Worm (Caenorhabditis elegans): ENCODE results near the gene eif-1.A.

The eif-1.A gene

ce11 chrIV:4802494-4802893, 8.2 kb upstream of the eif-1.A start, which contains the start of gene dpf-7:
Gene dpf-7, minus strand, starts transcription at chrIV:4802594.
- TF ChIP-seq nhr-21 (tag; optimal IDR thresholded peaks at IDR 0.05) (no peak), gmeb-1 (tag; optimal IDR thresholded peaks at IDR 0.05) (no peak), snpc-4 (tag; optimal IDR thresholded peaks at IDR 0.05) (no peak), crh-2 (tag; optimal IDR thresholded peaks at IDR 0.05) (no peak), lsy-2 (tag; optimal IDR thresholded peaks at IDR 0.05) (no peak), sem-4 (tag; optimal IDR thresholded peaks at IDR 0.05) (no peak), Y55F3AM.14 (GFP tag; optimal IDR thresholded peaks at IDR 0.05) (no peak), unc-62 (GFP tag; optimal IDR thresholded peaks at IDR 0.05) (no peak), lin-13 (GFP tag; optimal IDR thresholded peaks at IDR 0.05) (no peak), C34F6.9 (tag; optimal IDR thresholded peaks at IDR 0.05) (no peak), nhr-77 (tag; optimal IDR thresholded peaks at IDR 0.05) (no peak), zag-1 (tag; optimal IDR thresholded peaks at IDR 0.05) (no peak), nhr-6 (tag; optimal IDR thresholded peaks at IDR 0.05) (no peak), nhr-12 (tag; optimal IDR thresholded peaks at IDR 0.05) (no peak), alr-1 (tag; optimal IDR thresholded peaks at IDR 0.05) (no peak), nhr-11 (tag; optimal IDR thresholded peaks at IDR 0.05) (no peak)

ce11 chrIV:4806486-4806885, 4.2 kb upstream of the eif-1.A start, which contains the start of gene dpf-5:
Gene dpf-5, minus strand, starts transcription at chrIV:4806586.
- TF ChIP-seq aly-2 (tag; optimal IDR thresholded peaks at IDR 0.05), result no peak
- TF ChIP-seq R02D3.7 (tag; optimal IDR thresholded peaks at IDR 0.05), result no peak
- no peak for TF ChIP-seq lin-39 (tag; optimal IDR thresholded peaks at IDR 0.05)

DNA sequence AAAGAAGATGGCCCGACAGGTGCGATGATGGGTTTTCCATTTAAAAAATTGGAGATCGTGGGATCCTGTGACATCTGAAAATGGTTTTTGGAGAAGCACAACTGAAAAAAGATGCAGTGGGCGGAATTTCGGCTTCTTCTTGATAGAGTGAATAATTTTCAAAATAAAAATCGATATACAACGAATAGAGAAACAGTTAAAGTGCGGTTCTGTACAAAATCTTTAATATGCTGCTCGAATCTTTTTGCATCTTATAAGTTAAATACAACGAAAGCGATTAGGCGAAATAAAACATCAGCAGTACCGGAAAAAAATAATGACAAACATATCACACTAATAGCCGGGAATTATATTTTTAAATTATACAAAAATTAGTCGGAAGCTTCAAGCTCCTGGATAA, 3.5 kb upstream of the eif-1.A start, which contains the start of gene H06H21.11:
TSS of gene H06H21.11 (minus strand) at position 101 of the 400 bp plus-strand sequence.
- TF ChIP-seq Y55F3AM.14 (GFP tag; optimal IDR thresholded peaks at IDR 0.05), result no peak
- TF ChIP-seq skn-1 (tag; optimal IDR thresholded peaks at IDR 0.05), result no peak
- TF ChIP-seq nhr-129 (tag; optimal IDR thresholded peaks at IDR 0.05), result no peak
- no peak for TF ChIP-seq nhr-23 (tag; optimal IDR thresholded peaks at IDR 0.05)
- no peak for TF ChIP-seq lsy-2 (tag; optimal IDR thresholded peaks at IDR 0.05)
- no peak for TF ChIP-seq peb-1 (tag; optimal IDR thresholded peaks at IDR 0.05)
- no peak for TF ChIP-seq sem-4 (tag; optimal IDR thresholded peaks at IDR 0.05)
- no peak for TF ChIP-seq ama-1 (optimal IDR thresholded peaks at IDR 0.05)
- TF ChIP-seq ztf-4 (tag; optimal IDR thresholded peaks at IDR 0.05), result no peak
- TF ChIP-seq ztf-1 (GFP tag; conservative IDR thresholded peaks at IDR 0.05), result no peak
- TF ChIP-seq dmd-4 (tag; optimal IDR thresholded peaks at IDR 0.05), result no peak
- no peak for TF ChIP-seq lin-39 (tag; optimal IDR thresholded peaks at IDR 0.05)

ce11 chrIV:4809397-4809796, 1.3 kb upstream of the eif-1.A start, which contains the start of gene ubxn-6:
Gene ubxn-6, minus strand, starts transcription at chrIV:4809497.
- no peak for TF ChIP-seq ZK546.5 (tag; optimal IDR thresholded peaks at IDR 0.05)
- no peak for TF ChIP-seq blmp-1 (tag; optimal IDR thresholded peaks at IDR 0.05; ENCODE audit: insufficient read depth)
- TF ChIP-seq lin-13 (GFP tag; optimal IDR thresholded peaks at IDR 0.05), result no peak
- TF ChIP-seq snpc-4 (tag; optimal IDR thresholded peaks at IDR 0.05), result no peak
- TF ChIP-seq lsy-2 (tag; optimal IDR thresholded peaks at IDR 0.05), result no peak
- no peak for TF ChIP-seq unc-62 (GFP tag; optimal IDR thresholded peaks at IDR 0.05)
- no peak for TF ChIP-seq sma-3 (GFP tag; optimal IDR thresholded peaks at IDR 0.05)
- TF ChIP-seq mdl-1 (tag; optimal IDR thresholded peaks at IDR 0.05), result no peak
- TF ChIP-seq crh-2 (tag; optimal IDR thresholded peaks at IDR 0.05), result no peak

ce11 chrIV:4809813-4810212, 921 bp upstream of the eif-1.A start, which contains the start of gene H06H21.37:
Gene H06H21.37, minus strand, starts transcription at chrIV:4809974.
- TF ChIP-seq mab-5 (tag; optimal IDR thresholded peaks at IDR 0.05), result no peak
- no peak for TF ChIP-seq nhr-23 (tag; optimal IDR thresholded peaks at IDR 0.05)
- no peak for TF ChIP-seq mdl-1 (tag; optimal IDR thresholded peaks at IDR 0.05)
- no peak for TF ChIP-seq gmeb-1 (tag; optimal IDR thresholded peaks at IDR 0.05)
- TF ChIP-seq unc-39 (tag; optimal IDR thresholded peaks at IDR 0.05), result no peak
- TF ChIP-seq lin-11 (tag; optimal IDR thresholded peaks at IDR 0.05), result no peak
- no peak for TF ChIP-seq ztf-4 (tag; optimal IDR thresholded peaks at IDR 0.05)
- TF ChIP-seq lin-13 (GFP tag; optimal IDR thresholded peaks at IDR 0.05), result no peak

- TF ChIP-seq mab-5 (tag; optimal IDR thresholded peaks at IDR 0.05), result no peak
- TF ChIP-seq sem-4 (tag; optimal IDR thresholded peaks at IDR 0.05), result no peak
- no peak for TF ChIP-seq mbf-1 (tag; optimal IDR thresholded peaks at IDR 0.05)
- no peak for TF ChIP-seq aly-2 (tag; optimal IDR thresholded peaks at IDR 0.05)
- TF ChIP-seq alr-1 (tag; optimal IDR thresholded peaks at IDR 0.05), result no peak
- TF ChIP-seq mdl-1 (tag; optimal IDR thresholded peaks at IDR 0.05), result no peak
- TF ChIP-seq peb-1 (tag; optimal IDR thresholded peaks at IDR 0.05), result no peak
- no peak for TF ChIP-seq nhr-25 (tag; optimal IDR thresholded peaks at IDR 0.05)
- TF ChIP-seq ama-1 (optimal IDR thresholded peaks at IDR 0.05), result no peak
- TF ChIP-seq lin-13 (GFP tag; optimal IDR thresholded peaks at IDR 0.05), result no peak
Measured at ce11 chrIV:4811863-4812262, 1.1 kb downstream of the eif-1.A start, which contains the start of gene srw-95. Gene srw-95, plus strand, starts transcription at chrIV:4812075.
